Worm (Caenorhabditis elegans) whole organism, late embryonic: ENCODE data around the gene gld-3.
A peak's percentile ranks its signal among the peaks of the same experiment; 100 is the strongest.

ENCODE experiments used
- C38D4.7 ChIP-seq: fragments of 200-800 bp; sonication (Bioruptor generic); optimal IDR thresholded peaks from 2 replicates; lab custom pipeline; 2018; ENCODE audit warnings: mild to moderate bottlenecking, missing genetic modification characterization, moderate library complexity, missing compliant biosample characterization
- K02D7.2 ChIP-seq: sonication (generic microtip); optimal IDR thresholded peaks from 2 replicates; lab custom pipeline; 2017; ENCODE audit warnings: mild to moderate bottlenecking, missing genetic modification characterization, missing compliant biosample characterization
- K09A11.1 ChIP-seq: sonication (generic microtip); optimal IDR thresholded peaks from 2 replicates; lab custom pipeline; 2017; ENCODE audit warnings: antibody characterized with exemption, mild to moderate bottlenecking, missing genetic modification characterization, missing compliant biosample characterization; ENCODE audit not compliant: insufficient read depth
- ahr-1 ChIP-seq: sonication (generic microtip); optimal IDR thresholded peaks from 2 replicates; lab custom pipeline; 2016; ENCODE audit warnings: missing genetic modification characterization, missing compliant biosample characterization
- ceh-14 ChIP-seq: sonication (generic microtip); optimal IDR thresholded peaks from 2 replicates; lab custom pipeline; 2016; ENCODE audit warnings: missing genotype, missing genetic modification characterization, missing compliant biosample characterization
- ceh-18 ChIP-seq: sonication (generic microtip); optimal IDR thresholded peaks from 2 replicates; lab custom pipeline; 2016; ENCODE audit warnings: missing genetic modification characterization, missing compliant biosample characterization
- ceh-19 ChIP-seq: fragments of 200-800 bp; sonication (Bioruptor generic); optimal IDR thresholded peaks from 2 replicates; lab custom pipeline; 2018; ENCODE audit warnings: mild to moderate bottlenecking, missing genetic modification characterization, missing compliant biosample characterization
- ceh-2 ChIP-seq: sonication (generic microtip); optimal IDR thresholded peaks from 2 replicates; lab custom pipeline; 2016; ENCODE audit warnings: missing genotype, missing genetic modification characterization, missing compliant biosample characterization
- ceh-30 ChIP-seq: fragments of 150-350 bp; optimal IDR thresholded peaks from 2 replicates; lab custom pipeline; 2014; ENCODE audit warnings: missing biosample characterization, missing genetic modification characterization
- ceh-31 ChIP-seq: sonication (generic microtip); optimal IDR thresholded peaks from 2 replicates; lab custom pipeline; 2016; ENCODE audit warnings: missing genetic modification characterization, missing compliant biosample characterization
- ceh-34 ChIP-seq: sonication (generic microtip); optimal IDR thresholded peaks from 2 replicates; lab custom pipeline; 2016; ENCODE audit warnings: mild to moderate bottlenecking, missing genetic modification characterization, missing compliant biosample characterization
- ceh-45 ChIP-seq: fragments of 200-800 bp; sonication (Bioruptor generic); IDR thresholded peaks from 2 replicates; pipeline ENCODE4 v1.3.6; 2022; ENCODE audit warnings: missing genetic modification reagents, missing genetic modification characterization, missing compliant biosample characterization
- ceh-48 ChIP-seq: sonication (generic microtip); optimal IDR thresholded peaks from 2 replicates; lab custom pipeline; 2016; ENCODE audit warnings: missing genetic modification characterization, inconsistent platforms, missing compliant biosample characterization
- ceh-9 ChIP-seq: sonication (generic microtip); optimal IDR thresholded peaks from 2 replicates; lab custom pipeline; 2016; ENCODE audit warnings: mild to moderate bottlenecking, missing genetic modification characterization, inconsistent platforms, missing compliant biosample characterization
- che-1 ChIP-seq: sonication (generic microtip); optimal IDR thresholded peaks from 2 replicates; lab custom pipeline; 2016; ENCODE audit warnings: mild to moderate bottlenecking, missing genetic modification characterization, missing compliant biosample characterization
- dve-1 ChIP-seq: sonication (generic microtip); optimal IDR thresholded peaks from 2 replicates; lab custom pipeline; 2017; ENCODE audit warnings: antibody characterized with exemption, mild to moderate bottlenecking, missing genetic modification characterization, missing compliant biosample characterization
- fax-1 ChIP-seq: sonication (generic microtip); optimal IDR thresholded peaks from 2 replicates; lab custom pipeline; 2016; ENCODE audit warnings: missing genotype, missing genetic modification characterization, missing compliant biosample characterization
- fkh-10 ChIP-seq: fragments of 150-350 bp; optimal IDR thresholded peaks from 2 replicates; lab custom pipeline; 2014; ENCODE audit warnings: missing biosample characterization, missing genetic modification reagents, missing genetic modification characterization
- gmeb-2 ChIP-seq: sonication (generic microtip); optimal IDR thresholded peaks from 2 replicates; lab custom pipeline; 2016; ENCODE audit warnings: missing genetic modification characterization, inconsistent platforms, missing compliant biosample characterization
- hlh-13 ChIP-seq: fragments of 200-800 bp; sonication (Bioruptor generic); optimal IDR thresholded peaks from 2 replicates; lab custom pipeline; 2018; ENCODE audit warnings: mild to moderate bottlenecking, missing genetic modification characterization, missing compliant biosample characterization
- hlh-30 ChIP-seq: sonication (generic microtip); optimal IDR thresholded peaks from 2 replicates; lab custom pipeline; 2017; ENCODE audit warnings: antibody characterized with exemption, missing genetic modification characterization, missing compliant biosample characterization; ENCODE audit not compliant: insufficient read depth
- hlh-8 ChIP-seq: sonication (generic microtip); optimal IDR thresholded peaks from 2 replicates; lab custom pipeline; 2016; ENCODE audit warnings: missing genotype, missing genetic modification characterization, missing compliant biosample characterization
- lim-6 ChIP-seq: sonication (generic microtip); optimal IDR thresholded peaks from 2 replicates; lab custom pipeline; 2016; ENCODE audit warnings: missing genetic modification characterization, missing compliant biosample characterization
- lin-11 ChIP-seq: fragments of 200-800 bp; sonication (Bioruptor generic); optimal IDR thresholded peaks from 2 replicates; lab custom pipeline; 2018; ENCODE audit warnings: mild to moderate bottlenecking, missing genetic modification characterization, missing compliant biosample characterization
- madf-2 ChIP-seq: sonication (generic microtip); optimal IDR thresholded peaks from 2 replicates; lab custom pipeline; 2017; ENCODE audit warnings: missing genetic modification characterization, missing compliant biosample characterization
- nfya-1 ChIP-seq: sonication (generic microtip); optimal IDR thresholded peaks from 2 replicates; lab custom pipeline; 2017; ENCODE audit warnings: missing genetic modification characterization, mild to moderate bottlenecking, missing compliant biosample characterization, antibody characterized with exemption, moderate library complexity
- odd-2 ChIP-seq: sonication (generic microtip); optimal IDR thresholded peaks from 2 replicates; lab custom pipeline; 2017; ENCODE audit warnings: antibody characterized with exemption, mild to moderate bottlenecking, missing genetic modification characterization, missing compliant biosample characterization
- pat-9 ChIP-seq: fragments of 200-800 bp; sonication (Bioruptor generic); optimal IDR thresholded peaks from 2 replicates; lab custom pipeline; 2018; ENCODE audit warnings: mild to moderate bottlenecking, missing genetic modification characterization, moderate library complexity, missing compliant biosample characterization
- pha-2 ChIP-seq: sonication (generic microtip); optimal IDR thresholded peaks from 2 replicates; lab custom pipeline; 2017; ENCODE audit warnings: mild to moderate bottlenecking, missing genetic modification characterization, missing compliant biosample characterization
- pha-4 ChIP-seq: fragments of 150-350 bp; optimal IDR thresholded peaks from 2 replicates; lab custom pipeline; 2018; ENCODE audit warnings: missing biosample characterization, missing genetic modification reagents, missing genetic modification characterization
- pqm-1 ChIP-seq: sonication (generic microtip); optimal IDR thresholded peaks from 2 replicates; lab custom pipeline; 2016; ENCODE audit warnings: missing genetic modification characterization, missing compliant biosample characterization
- ref-2 ChIP-seq: sonication (generic microtip); optimal IDR thresholded peaks from 2 replicates; lab custom pipeline; 2016; ENCODE audit warnings: missing genetic modification characterization, missing compliant biosample characterization
- rnt-1 ChIP-seq: sonication (generic microtip); optimal IDR thresholded peaks from 2 replicates; lab custom pipeline; 2016; ENCODE audit warnings: missing genetic modification characterization, missing compliant biosample characterization
- sdc-2 ChIP-seq: sonication (generic microtip); optimal IDR thresholded peaks from 2 replicates; lab custom pipeline; 2016; ENCODE audit warnings: missing genotype, missing genetic modification characterization, missing compliant biosample characterization
- sox-2 ChIP-seq: fragments of 200-800 bp; sonication (Bioruptor generic); IDR thresholded peaks from 2 replicates; pipeline ENCODE4 v1.3.6; 2022; ENCODE audit warnings: missing genetic modification reagents, missing genetic modification characterization, missing compliant biosample characterization
- sox-4 ChIP-seq: sonication (generic microtip); optimal IDR thresholded peaks from 2 replicates; lab custom pipeline; 2017; ENCODE audit warnings: mild to moderate bottlenecking, missing genetic modification characterization, inconsistent platforms, missing compliant biosample characterization
- syd-9 ChIP-seq: sonication (generic microtip); optimal IDR thresholded peaks from 2 replicates; lab custom pipeline; 2016; ENCODE audit warnings: mild to moderate bottlenecking, missing genetic modification characterization, moderate library complexity, missing compliant biosample characterization
- tbx-2 ChIP-seq: sonication (generic microtip); optimal IDR thresholded peaks from 2 replicates; lab custom pipeline; 2016; ENCODE audit warnings: missing genetic modification characterization, missing compliant biosample characterization
- tbx-7 ChIP-seq: sonication (generic microtip); optimal IDR thresholded peaks from 2 replicates; lab custom pipeline; 2016; ENCODE audit warnings: missing genotype, missing genetic modification characterization, missing compliant biosample characterization
- ttx-3 ChIP-seq: sonication (generic microtip); optimal IDR thresholded peaks from 2 replicates; lab custom pipeline; 2016; ENCODE audit warnings: missing genetic modification reagents, missing genetic modification characterization, missing compliant biosample characterization
- unc-3 ChIP-seq, 2 experiments: fragments of 200-800 bp in 1 of 2; sonication (Bioruptor generic) in 1 of 2; sonication (generic microtip) in 1 of 2; conservative IDR thresholded peaks in 1 of 2; optimal IDR thresholded peaks in 1 of 2; 2 replicates each; pipeline versions ENCODE4 v1.3.6 to Lab custom; 2016 to 2022; ENCODE audit warnings: missing compliant biosample characterization in 2 of 2, missing genetic modification characterization in 2 of 2, missing genetic modification reagents in 1 of 2
- unc-42 ChIP-seq: sonication (generic microtip); optimal IDR thresholded peaks from 2 replicates; lab custom pipeline; 2016; ENCODE audit warnings: missing genotype, missing genetic modification characterization, missing compliant biosample characterization
- unc-86 ChIP-seq: sonication (generic microtip); optimal IDR thresholded peaks from 2 replicates; lab custom pipeline; 2016; ENCODE audit warnings: missing genetic modification characterization, missing compliant biosample characterization
- zip-5 ChIP-seq: sonication (generic microtip); optimal IDR thresholded peaks from 2 replicates; lab custom pipeline; 2016; ENCODE audit warnings: missing genetic modification characterization, missing compliant biosample characterization
- ztf-16 ChIP-seq: sonication (generic microtip); optimal IDR thresholded peaks from 2 replicates; lab custom pipeline; 2017; ENCODE audit warnings: missing genetic modification characterization, missing compliant biosample characterization

gld-3 gene

DNA sequence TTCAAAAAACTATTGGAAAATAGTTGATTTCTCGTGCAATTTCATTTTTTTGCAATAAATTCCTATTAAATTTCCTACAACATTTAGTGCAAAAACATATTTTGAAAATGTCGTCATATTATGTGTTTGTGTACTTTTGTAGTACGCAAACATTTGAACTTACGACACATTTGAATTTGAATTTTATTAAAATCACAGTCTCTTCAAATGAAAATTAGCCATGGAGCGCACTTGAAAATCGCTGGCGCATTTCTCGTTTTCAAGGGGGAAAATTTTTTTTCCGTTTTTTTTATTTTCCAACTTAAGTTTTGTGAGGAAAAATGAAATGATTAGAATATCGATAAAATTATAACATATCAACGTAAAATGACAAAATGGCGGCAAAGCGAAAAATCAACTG is 15.1 kb downstream of the gld-3 start:
- no peak for TF ChIP-seq lin-11 (tag; lab: Kevin White, UChicago)
- no peak for TF ChIP-seq pqm-1 (tag; lab: Kevin White, UChicago)
- TF ChIP-seq hlh-30 = no peak
- no peak for TF ChIP-seq ceh-2 (tag; lab: Kevin White, UChicago)
- no peak for TF ChIP-seq pat-9
- no peak for TF ChIP-seq rnt-1 (tag; lab: Kevin White, UChicago)
- no peak for TF ChIP-seq pha-2
- no peak for TF ChIP-seq ceh-19
- TF ChIP-seq ceh-18 (tag; lab: Kevin White, UChicago) = no peak

DNA sequence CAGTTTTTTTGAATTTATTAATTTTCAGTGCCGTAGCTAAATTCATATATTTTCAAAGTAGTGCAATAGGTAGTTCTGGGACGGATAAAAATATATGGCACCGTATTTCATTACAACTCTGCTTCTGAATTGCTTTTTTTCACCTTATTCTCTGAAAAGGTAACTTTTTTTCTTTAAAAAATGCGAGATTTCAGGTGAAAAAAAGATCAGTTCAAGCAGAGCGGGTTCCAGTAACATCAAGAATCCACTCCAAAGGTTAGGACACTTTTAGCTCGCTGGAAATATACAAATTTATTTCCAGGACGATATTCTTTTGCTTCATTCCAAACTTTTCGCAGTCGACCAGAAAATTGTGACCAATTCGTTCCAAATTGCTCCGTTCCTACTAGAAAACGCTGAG is 15.7 kb downstream of the gld-3 start, which contains the start of gene T07F8.1:
Gene T07F8.1 (plus strand): TSS at position 301 of the 400 bp plus-strand sequence.
- TF ChIP-seq ceh-14 (tag; lab: Kevin White, UChicago) (no peak), ttx-3 (tag; lab: Kevin White, UChicago) (no peak), lim-6 (no peak), unc-86 (tag; lab: Kevin White, UChicago) (no peak), ref-2 (no peak), K02D7.2 (tag; lab: Kevin White, UChicago) (no peak), ceh-34 (tag; lab: Kevin White, UChicago) (no peak), fkh-10 (GFP tag; lab: Kevin White, UChicago) (no peak), ztf-16 (no peak), pha-4 (tag; lab: Kevin White, UChicago) (no peak), madf-2 (tag; lab: Kevin White, UChicago) (no peak), tbx-7 (no peak), hlh-13 (no peak), zip-5 (tag; lab: Kevin White, UChicago) (no peak), gmeb-2 (tag; lab: Kevin White, UChicago) (no peak), fax-1 (no peak)

DNA sequence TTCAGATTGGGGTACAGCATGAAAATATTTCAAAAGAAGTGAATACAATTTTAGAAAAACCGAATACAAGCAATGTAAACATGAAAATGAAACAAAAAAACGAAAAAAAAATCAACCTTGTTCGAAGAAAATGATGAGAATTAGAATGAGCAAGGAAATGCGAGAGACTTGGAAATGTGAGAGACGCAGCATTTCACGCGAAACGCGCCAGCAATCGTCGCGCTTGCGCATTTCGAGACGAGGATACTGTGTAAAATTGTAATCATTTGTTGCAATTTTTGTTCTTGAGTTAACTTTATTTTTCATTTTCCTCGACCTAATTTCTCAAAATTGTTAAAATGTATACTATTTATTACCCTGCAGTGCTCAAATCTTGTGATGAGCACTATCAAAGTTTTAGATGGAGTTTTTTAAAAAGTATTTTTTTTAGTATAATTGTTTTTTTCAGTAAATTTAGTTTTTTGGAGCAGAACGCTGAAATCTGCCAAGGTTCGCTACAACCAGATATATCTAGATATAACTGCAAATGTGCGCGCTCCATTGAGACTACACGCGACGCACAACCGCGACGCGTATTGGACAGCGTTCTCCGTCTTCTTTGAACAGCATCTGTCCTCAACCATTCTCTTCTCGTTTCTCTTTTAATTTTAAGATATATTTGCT is 19.7 kb downstream of the gld-3 start, which contains the start of gene fust-1:
Gene fust-1 (plus strand): TSS at position 613 of the 663 bp plus-strand sequence.
- TF ChIP-seq ceh-45 (GFP tag; lab: Robert Waterston, UW) (0 out of 2 replicates have a peak, but pooled peaks have one; percentile 40), pha-2 (no peak), sox-4 (peak; percentile 58), ahr-1 (tag; lab: Kevin White, UChicago) (no peak), sox-2 (no peak; the same call in 1 of the 2 replicates), unc-42 (tag; lab: Kevin White, UChicago) (peak; percentile 75), ttx-3 (tag; lab: Kevin White, UChicago) (peak; percentile 72), K09A11.1 (tag; lab: Kevin White, UChicago) (peak; percentile 51), nfya-1 (tag; lab: Kevin White, UChicago) (peak; percentile 86), tbx-2 (tag; lab: Kevin White, UChicago) (peak; percentile 78), fax-1 (peak; percentile 40), tbx-7 (peak; percentile 22), C38D4.7 (GFP tag; lab: Kevin White, UChicago) (peak; percentile 20), odd-2 (tag; lab: Kevin White, UChicago) (no peak), syd-9 (tag; lab: Kevin White, UChicago) (peak; percentile 55), hlh-8 (peak; percentile 58), unc-3 (GFP tag; conservative IDR thresholded peaks at IDR 0.05; lab: Robert Waterston, UW) (no peak; the same call in 1 of the 2 replicates), unc-3 (tag; optimal IDR thresholded peaks at IDR 0.05; lab: Kevin White, UChicago) (peak; percentile 26), lin-11 (tag; lab: Kevin White, UChicago) (peak; percentile 30), ceh-9 (tag; lab: Kevin White, UChicago) (no peak), lim-6 (no peak), che-1 (tag; lab: Kevin White, UChicago) (peak; percentile 21), zip-5 (tag; lab: Kevin White, UChicago) (peak; percentile 23), dve-1 (tag; lab: Kevin White, UChicago) (peak; percentile 80), ceh-30 (peak; percentile 34), ceh-14 (tag; lab: Kevin White, UChicago) (peak; percentile 73), ceh-48 (tag; lab: Kevin White, UChicago) (peak; percentile 32), hlh-30 (peak; percentile 58), sdc-2 (tag; lab: Kevin White, UChicago) (peak; percentile 30), madf-2 (tag; lab: Kevin White, UChicago) (peak; percentile 74), gmeb-2 (tag; lab: Kevin White, UChicago) (peak; percentile 69), ceh-31 (peak; percentile 76), ztf-16 (peak; percentile 49), ceh-19 (peak; percentile 42)
